Fruit fly (Drosophila melanogaster): ENCODE results near the gene Trc8.

Gene Trc8

DNA sequence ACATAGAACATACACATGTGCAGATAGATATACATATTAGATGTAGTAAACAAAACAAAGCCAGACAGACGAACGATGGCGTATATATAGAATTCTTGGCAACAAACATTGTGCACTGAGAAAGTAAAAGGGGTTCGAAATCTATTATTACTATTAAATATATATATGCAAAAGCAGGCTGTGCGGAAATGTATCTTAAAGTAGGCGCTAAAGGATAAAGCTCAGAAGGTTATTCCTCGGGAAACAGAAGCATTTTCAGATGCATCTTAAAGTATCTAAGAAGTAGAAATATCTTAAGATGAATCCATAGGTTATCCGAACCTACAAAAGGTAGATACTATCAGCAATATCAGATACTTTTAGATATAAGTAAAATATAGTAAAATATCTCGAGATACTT lies 7.8 kb downstream of the Trc8 start (continued):
- no peak for TF ChIP-seq tup (GFP tag; optimal IDR thresholded peaks at IDR 0.05)
- TF ChIP-seq Rx (GFP tag; IDR thresholded peaks at IDR 0.05): no peak
- no peak for TF ChIP-seq CG6654 (GFP tag; optimal IDR thresholded peaks at IDR 0.05)
- TF ChIP-seq gce (GFP tag; IDR thresholded peaks at IDR 0.05): no peak
- TF ChIP-seq CG7556 (GFP tag; optimal IDR thresholded peaks at IDR 0.05): peak; percentile 34
- TF ChIP-seq CTCF (GFP tag; optimal IDR thresholded peaks at IDR 0.05): no peak
- no peak for TF ChIP-seq Gsc (GFP tag; IDR thresholded peaks at IDR 0.05)
- TF ChIP-seq ab (GFP tag; optimal IDR thresholded peaks at IDR 0.05): no peak
- TF ChIP-seq Med (GFP tag): no peak
- no peak for TF ChIP-seq rib (GFP tag; IDR thresholded peaks at IDR 0.05)
- TF ChIP-seq H15 (GFP tag; IDR thresholded peaks at IDR 0.05): no peak
- no peak for TF ChIP-seq Dip2 (GFP tag; IDR thresholded peaks at IDR 0.05)
- TF ChIP-seq CG31441 (GFP tag; IDR thresholded peaks at IDR 0.05): peak; percentile 59; the same call in 1 of the 2 replicates
- TF ChIP-seq CG10147 (GFP tag; optimal IDR thresholded peaks at IDR 0.05): no peak
- TF ChIP-seq lbe (GFP tag; optimal IDR thresholded peaks at IDR 0.05): no peak
- TF ChIP-seq Max (GFP tag; optimal IDR thresholded peaks at IDR 0.05): no peak
- TF ChIP-seq CG1647 (GFP tag; optimal IDR thresholded peaks at IDR 0.05): no peak
- no peak for TF ChIP-seq fd64A (GFP tag; optimal IDR thresholded peaks at IDR 0.05)
- TF ChIP-seq Xbp1 (GFP tag; optimal IDR thresholded peaks at IDR 0.05): no peak
- TF ChIP-seq CG8359 (GFP tag; optimal IDR thresholded peaks at IDR 0.05; ENCODE audit: borderline replicate concordance): no peak
- TF ChIP-seq Doc2 (GFP tag; IDR thresholded peaks at IDR 0.05): no peak
- TF ChIP-seq CG17568 (GFP tag; optimal IDR thresholded peaks at IDR 0.05): no peak
- TF ChIP-seq prd (optimal IDR thresholded peaks at IDR 0.05): no peak
- no peak for TF ChIP-seq prd (GFP tag; IDR thresholded peaks at IDR 0.05)
- no peak for TF ChIP-seq nau (GFP tag; optimal IDR thresholded peaks at IDR 0.05)
- TF ChIP-seq HLH4C (GFP tag; IDR thresholded peaks at IDR 0.05; ENCODE audit: partially characterized antibody): no peak
- TF ChIP-seq CG12236 (GFP tag; optimal IDR thresholded peaks at IDR 0.05): no peak
- no peak for TF ChIP-seq GATAe (GFP tag; conservative IDR thresholded peaks at IDR 0.05)
- TF ChIP-seq Trl (optimal IDR thresholded peaks at IDR 0.05): no peak
- TF ChIP-seq Trl (GFP tag; optimal IDR thresholded peaks at IDR 0.05): no peak
- TF ChIP-seq Abd-B (GFP tag; optimal IDR thresholded peaks at IDR 0.05): no peak
- TF ChIP-seq CG11093 (GFP tag; IDR thresholded peaks at IDR 0.05): no peak
- no peak for TF ChIP-seq CG14860 (GFP tag; IDR thresholded peaks at IDR 0.05; ENCODE audit: partially characterized antibody)
- no peak for TF ChIP-seq wor (GFP tag; IDR thresholded peaks at IDR 0.05)
- TF ChIP-seq CG6854 (GFP tag; optimal IDR thresholded peaks at IDR 0.05): no peak
- TF ChIP-seq chinmo (GFP tag; IDR thresholded peaks at IDR 0.05; ENCODE audit: partially characterized antibody): no peak
- TF ChIP-seq CG12942 (GFP tag; optimal IDR thresholded peaks at IDR 0.05): no peak
- no peak for TF ChIP-seq Dref (GFP tag; IDR thresholded peaks at IDR 0.05)
- no peak for TF ChIP-seq p53 (GFP tag; optimal IDR thresholded peaks at IDR 0.05)
- no peak for TF ChIP-seq mld (GFP tag; IDR thresholded peaks at IDR 0.05; ENCODE audit: partially characterized antibody)
- TF ChIP-seq gcm2 (GFP tag; optimal IDR thresholded peaks at IDR 0.05): no peak
- no peak for TF ChIP-seq crol (GFP tag; IDR thresholded peaks at IDR 0.05)
- TF ChIP-seq Atf3 (GFP tag; optimal IDR thresholded peaks at IDR 0.05): no peak
- no peak for TF ChIP-seq ind (GFP tag; optimal IDR thresholded peaks at IDR 0.05)
- no peak for TF ChIP-seq CG12155 (GFP tag; optimal IDR thresholded peaks at IDR 0.05)
- no peak for TF ChIP-seq CG6791 (GFP tag; IDR thresholded peaks at IDR 0.05; ENCODE audit: partially characterized antibody)
- TF ChIP-seq az2 (GFP tag; optimal IDR thresholded peaks at IDR 0.05): peak; percentile 7
- no peak for TF ChIP-seq NFAT (GFP tag; IDR thresholded peaks at IDR 0.05)
- no peak for TF ChIP-seq pros (GFP tag; optimal IDR thresholded peaks at IDR 0.05)
- no peak for TF ChIP-seq BEAF-32 (GFP tag; optimal IDR thresholded peaks at IDR 0.05)
- no peak for TF ChIP-seq CG10366 (GFP tag; IDR thresholded peaks at IDR 0.05)
- TF ChIP-seq CG10959 (GFP tag; IDR thresholded peaks at IDR 0.05): no peak
- no peak for TF ChIP-seq slbo (GFP tag; IDR thresholded peaks at IDR 0.05)
- no peak for TF ChIP-seq CG8281 (tag; optimal IDR thresholded peaks at IDR 0.05)
